Fruit fly (Drosophila melanogaster) whole organism, embryonic: ENCODE data around the gene Snx21.
A peak's percentile ranks its signal among the peaks of the same experiment; 100 is the strongest.

ENCODE experiments used
- Asciz ChIP-seq: fragments of 200-800 bp; sonication (Bioruptor generic); optimal IDR thresholded peaks from 2 replicates; lab custom pipeline; 2017; ENCODE audit warnings: missing biosample characterization, mild to moderate bottlenecking, missing genetic modification characterization, missing genetic modification reagents
- BtbVII ChIP-seq: fragments of 200-800 bp; sonication (Bioruptor generic); optimal IDR thresholded peaks from 3 replicates; lab custom pipeline; 2017; ENCODE audit warnings: missing biosample characterization, mild to moderate bottlenecking, missing genetic modification characterization
- CG10147 ChIP-seq: fragments of 200-800 bp; sonication (Bioruptor generic); optimal IDR thresholded peaks from 2 replicates; lab custom pipeline; 2019; ENCODE audit warnings: missing biosample characterization, mild to moderate bottlenecking, missing genetic modification characterization, moderate library complexity
- CG10543 ChIP-seq: fragments of 200-800 bp; sonication (Bioruptor generic); optimal IDR thresholded peaks from 3 replicates; lab custom pipeline; 2017; ENCODE audit warnings: missing biosample characterization, mild to moderate bottlenecking, missing genetic modification characterization, moderate library complexity
- CG12659 ChIP-seq: fragments of 200-800 bp; sonication (Bioruptor generic); optimal IDR thresholded peaks from 3 replicates; lab custom pipeline; 2017; ENCODE audit warnings: mild to moderate bottlenecking, missing biosample characterization, missing genetic modification reagents, missing genetic modification characterization
- CG13296 ChIP-seq: fragments of 200-800 bp; sonication (Bioruptor generic); optimal IDR thresholded peaks from 3 replicates; lab custom pipeline; 2018; ENCODE audit warnings: missing biosample characterization, mild to moderate bottlenecking, missing genetic modification characterization
- CG14860 ChIP-seq: fragments of 200-800 bp; sonication (Bioruptor generic); IDR thresholded peaks from 3 replicates; pipeline ENCODE4 v1.3.6; 2022; ENCODE audit warnings: missing biosample characterization, missing genetic modification characterization; ENCODE audit not compliant: partially characterized antibody
- CG1603 ChIP-seq: fragments of 200-800 bp; sonication (Bioruptor generic); optimal IDR thresholded peaks from 2 replicates; lab custom pipeline; 2019; ENCODE audit warnings: missing biosample characterization, mild to moderate bottlenecking, missing genetic modification characterization, moderate library complexity
- CG17385 ChIP-seq: fragments of 200-800 bp; sonication (Bioruptor generic); optimal IDR thresholded peaks from 3 replicates; lab custom pipeline; 2018; ENCODE audit warnings: missing biosample characterization, mild to moderate bottlenecking, missing genetic modification characterization
- CG2129 ChIP-seq: fragments of 200-800 bp; sonication (Bioruptor generic); IDR thresholded peaks from 2 replicates; pipeline ENCODE4 v1.3.6; 2022; ENCODE audit warnings: missing biosample characterization, missing genetic modification characterization; ENCODE audit not compliant: partially characterized antibody
- CG2712 ChIP-seq: fragments of 200-800 bp; optimal IDR thresholded peaks from 3 replicates; lab custom pipeline; 2019; ENCODE audit warnings: missing biosample characterization, mild to moderate bottlenecking, missing genetic modification characterization, moderate library complexity
- CG32532 ChIP-seq: fragments of 200-800 bp; sonication (Bioruptor generic); IDR thresholded peaks from 2 replicates; pipeline ENCODE4 v1.3.6; 2022; ENCODE audit warnings: missing biosample characterization, missing genetic modification characterization
- CG34376 ChIP-seq: fragments of 200-800 bp; sonication (Bioruptor generic); optimal IDR thresholded peaks from 2 replicates; lab custom pipeline; 2018; ENCODE audit warnings: missing biosample characterization, mild to moderate bottlenecking, missing genetic modification characterization
- CG34422 ChIP-seq: fragments of 200-800 bp; sonication (Bioruptor generic); IDR thresholded peaks from 3 replicates; pipeline ENCODE4 v1.3.6; 2022; ENCODE audit warnings: missing biosample characterization, missing genetic modification characterization
- CG4282 ChIP-seq: fragments of 200-800 bp; sonication (Bioruptor generic); optimal IDR thresholded peaks from 2 replicates; lab custom pipeline; 2016; ENCODE audit warnings: missing biosample characterization, missing genetic modification characterization
- CG4617 ChIP-seq: fragments of 200-800 bp; sonication (Bioruptor generic); optimal IDR thresholded peaks from 3 replicates; lab custom pipeline; 2016; ENCODE audit warnings: missing biosample characterization, missing genetic modification characterization, borderline replicate concordance
- CG8290 ChIP-seq, 3 experiments: fragments of 200-800 bp; sonication (Bioruptor generic); optimal IDR thresholded peaks; 2 replicates each; lab custom pipeline; 2016 to 2019; ENCODE audit warnings: missing biosample characterization in 3 of 3, missing genetic modification characterization in 3 of 3, mild to moderate bottlenecking in 2 of 3, moderate library complexity in 1 of 3
- CG8924 ChIP-seq: fragments of 200-800 bp; optimal IDR thresholded peaks from 3 replicates; lab custom pipeline; 2019; ENCODE audit warnings: missing biosample characterization, mild to moderate bottlenecking, missing genetic modification characterization, moderate library complexity
- CG9437 ChIP-seq: fragments of 200-800 bp; sonication (Bioruptor generic); optimal IDR thresholded peaks from 2 replicates; lab custom pipeline; 2018; ENCODE audit warnings: missing biosample characterization, mild to moderate bottlenecking, missing genetic modification characterization
- CG9932 ChIP-seq: fragments of 200-800 bp; sonication (Bioruptor generic); IDR thresholded peaks from 2 replicates; pipeline ENCODE4 v1.3.6; 2022; ENCODE audit warnings: missing biosample characterization, missing genetic modification characterization
- CkIIα-i1 ChIP-seq: fragments of 200-800 bp; sonication (Bioruptor generic); IDR thresholded peaks from 2 replicates; pipeline ENCODE4 v1.3.6; 2022; ENCODE audit warnings: missing biosample characterization, missing genetic modification characterization
- D19A ChIP-seq: fragments of 200-800 bp; optimal IDR thresholded peaks from 3 replicates; lab custom pipeline; 2019; ENCODE audit warnings: missing biosample characterization, mild to moderate bottlenecking, missing genetic modification characterization, moderate library complexity
- Doc3 ChIP-seq: fragments of 200-800 bp; sonication (Bioruptor generic); IDR thresholded peaks from 3 replicates; pipeline ENCODE4 v1.3.6; 2022; ENCODE audit warnings: missing biosample characterization, missing genetic modification characterization; ENCODE audit not compliant: partially characterized antibody
- Dp ChIP-seq: fragments of 200-800 bp; sonication (Bioruptor generic); optimal IDR thresholded peaks from 2 replicates; lab custom pipeline; 2018; ENCODE audit warnings: missing biosample characterization, mild to moderate bottlenecking, missing genetic modification characterization, moderate library complexity
- E2f2 ChIP-seq: fragments of 200-800 bp; sonication (Bioruptor generic); IDR thresholded peaks from 2 replicates; pipeline ENCODE4 v1.3.6; 2022; ENCODE audit warnings: missing biosample characterization, missing genetic modification characterization
- ERR ChIP-seq: fragments of 200-800 bp; sonication (Bioruptor generic); optimal IDR thresholded peaks from 2 replicates; lab custom pipeline; 2016; ENCODE audit warnings: missing biosample characterization, missing genetic modification characterization
- Fer1 ChIP-seq: fragments of 200-800 bp; sonication (Bioruptor generic); optimal IDR thresholded peaks from 2 replicates; lab custom pipeline; 2017; ENCODE audit warnings: missing biosample characterization, mild to moderate bottlenecking, missing genetic modification characterization
- Fer3 ChIP-seq: fragments of 200-800 bp; sonication (Bioruptor generic); optimal IDR thresholded peaks from 2 replicates; lab custom pipeline; 2018; ENCODE audit warnings: missing biosample characterization, mild to moderate bottlenecking, missing genetic modification characterization, moderate library complexity
- HLH3B ChIP-seq: fragments of 200-800 bp; sonication (Bioruptor generic); IDR thresholded peaks from 2 replicates; pipeline ENCODE4 v1.3.6; 2022; ENCODE audit warnings: missing biosample characterization, missing genetic modification characterization
- Nf-YC ChIP-seq: fragments of 200-800 bp; optimal IDR thresholded peaks from 3 replicates; lab custom pipeline; 2019; ENCODE audit warnings: missing biosample characterization, mild to moderate bottlenecking, missing genetic modification characterization, moderate library complexity
- Opbp ChIP-seq: fragments of 200-800 bp; sonication (Bioruptor generic); IDR thresholded peaks from 3 replicates; pipeline ENCODE4 v1.3.6; 2022; ENCODE audit warnings: missing biosample characterization, missing genetic modification characterization; ENCODE audit not compliant: partially characterized antibody
- Sry-δ ChIP-seq: fragments of 200-800 bp; sonication (Bioruptor generic); optimal IDR thresholded peaks from 2 replicates; lab custom pipeline; 2016; ENCODE audit warnings: missing biosample characterization, missing genetic modification characterization
- bsh ChIP-seq, 2 experiments: fragments of 200-800 bp; sonication (Bioruptor generic); optimal IDR thresholded peaks; 2 replicates each; lab custom pipeline; 2017 to 2018; ENCODE audit warnings: mild to moderate bottlenecking in 2 of 2, missing biosample characterization in 2 of 2, missing genetic modification characterization in 2 of 2, moderate library complexity in 1 of 2
- crp ChIP-seq, 2 experiments: fragments of 200-800 bp; sonication (Bioruptor generic); optimal IDR thresholded peaks; 2 replicates in 1 of 2; 3 replicates in 1 of 2; lab custom pipeline; 2017; ENCODE audit warnings: missing biosample characterization in 2 of 2, missing genetic modification characterization in 2 of 2, mild to moderate bottlenecking in 1 of 2, moderate library complexity in 1 of 2
- dati ChIP-seq: fragments of 200-800 bp; sonication (Bioruptor generic); IDR thresholded peaks from 2 replicates; pipeline ENCODE4 v1.3.6; 2022; ENCODE audit warnings: missing biosample characterization, missing genetic modification characterization
- eyg ChIP-seq: fragments of 200-800 bp; sonication (Bioruptor generic); optimal IDR thresholded peaks from 3 replicates; lab custom pipeline; 2016; ENCODE audit warnings: missing biosample characterization, missing genetic modification characterization
- hb ChIP-seq: fragments of 200-800 bp; sonication (Bioruptor generic); IDR thresholded peaks from 3 replicates; pipeline ENCODE4 v1.3.6; 2022; ENCODE audit warnings: missing biosample characterization, missing genetic modification characterization; ENCODE audit not compliant: partially characterized antibody
- inv ChIP-seq: fragments of 200-800 bp; sonication (Bioruptor generic); IDR thresholded peaks from 2 replicates; pipeline ENCODE4 v1.3.6; 2022; ENCODE audit warnings: missing biosample characterization, missing genetic modification characterization; ENCODE audit not compliant: partially characterized antibody
- knrl ChIP-seq: fragments of 200-800 bp; sonication (Bioruptor generic); IDR thresholded peaks from 3 replicates; pipeline ENCODE4 v1.3.6; 2022; ENCODE audit warnings: missing biosample characterization, missing genetic modification characterization; ENCODE audit not compliant: partially characterized antibody
- mam ChIP-seq: fragments of 200-800 bp; sonication (Bioruptor generic); optimal IDR thresholded peaks from 3 replicates; lab custom pipeline; 2016; ENCODE audit warnings: missing biosample characterization, missing genetic modification characterization
- phol ChIP-seq: fragments of 200-800 bp; sonication (Bioruptor generic); optimal IDR thresholded peaks from 3 replicates; lab custom pipeline; 2018; ENCODE audit warnings: missing biosample characterization, mild to moderate bottlenecking, missing genetic modification characterization, moderate library complexity
- pzg ChIP-seq: fragments of 200-800 bp; sonication (Bioruptor generic); optimal IDR thresholded peaks from 3 replicates; lab custom pipeline; 2018; ENCODE audit warnings: missing biosample characterization, mild to moderate bottlenecking, missing genetic modification characterization, moderate library complexity
- sens ChIP-seq: fragments of 200-800 bp; sonication (Bioruptor generic); peaks from one replicate; lab custom pipeline; 2016; ENCODE audit warnings: missing biosample characterization, missing genetic modification characterization
- sna ChIP-seq: fragments of 200-800 bp; sonication (Bioruptor generic); IDR thresholded peaks from 2 replicates; pipeline ENCODE4 v1.3.6; 2022; ENCODE audit warnings: missing biosample characterization, missing genetic modification characterization; ENCODE audit not compliant: partially characterized antibody
- trem ChIP-seq: fragments of 200-800 bp; optimal IDR thresholded peaks from 3 replicates; lab custom pipeline; 2019; ENCODE audit warnings: missing biosample characterization, mild to moderate bottlenecking, missing genetic modification characterization, moderate library complexity
- ttk ChIP-seq: fragments of 200-800 bp; sonication (Bioruptor generic); IDR thresholded peaks from 2 replicates; pipeline ENCODE4 v2.1.2; 2022; ENCODE audit warnings: missing biosample characterization, missing genetic modification characterization
- unc-4 ChIP-seq: fragments of 200-800 bp; sonication (Bioruptor generic); IDR thresholded peaks from 2 replicates; pipeline ENCODE4 v1.3.6; 2022; ENCODE audit warnings: missing biosample characterization, missing genetic modification characterization; ENCODE audit not compliant: partially characterized antibody

The Snx21 gene

DNA sequence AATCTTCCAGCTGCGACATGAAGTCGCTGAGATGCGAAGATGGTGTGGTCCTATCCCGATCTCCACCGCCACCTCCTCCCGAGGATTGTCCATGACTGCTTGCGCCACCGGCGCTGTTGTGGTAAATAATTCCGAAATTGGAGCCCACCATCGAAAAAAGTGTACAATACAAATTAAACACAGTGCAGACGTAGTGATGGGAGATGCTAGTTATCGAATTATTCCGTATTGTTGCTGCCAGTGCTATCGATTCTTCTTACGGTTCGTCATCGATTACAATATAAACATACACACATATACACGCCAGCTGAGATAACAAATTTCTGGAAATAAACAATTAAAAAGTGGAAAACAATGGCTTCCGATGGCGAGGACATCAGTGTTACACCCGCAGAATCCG lies 2.2 kb upstream of the Snx21 start, which contains the start of the genes Taf10b and Taf10 (continued):
- peak; percentile 71 for TF ChIP-seq CG9437 (GFP tag; lab: Kevin White, UChicago)
- peak; percentile 71 for TF ChIP-seq CG4617
- TF ChIP-seq Opbp, result peak; percentile 90
- TF ChIP-seq CG2129 (GFP tag; lab: Robert Waterston, UW), result peak; percentile 50
- peak; percentile 93 for TF ChIP-seq Sry-δ (GFP tag; lab: Kevin White, UChicago)
- TF ChIP-seq CG8290 (GFP tag; optimal IDR thresholded peaks at IDR 0.05; lab: Kevin White, UChicago), result no peak
- TF ChIP-seq CG8290 (tag; optimal IDR thresholded peaks at IDR 0.05; lab: Kevin White, UChicago), result peak in 1 of 2 experiments; percentile 55
- peak; percentile 62 for TF ChIP-seq CG1603 (tag; lab: Kevin White, UChicago)
- peak; percentile 76 for TF ChIP-seq CG34376 (GFP tag; lab: Kevin White, UChicago)
- peak; percentile 47 for TF ChIP-seq D19A (tag; lab: Kevin White, UChicago)
- peak; percentile 40 for TF ChIP-seq sens
- 0 out of 2 replicates have a peak, but pooled peaks have one; percentile 12 for TF ChIP-seq CG32532 (GFP tag; lab: Robert Waterston, UW)
- TF ChIP-seq knrl (GFP tag; lab: Robert Waterston, UW), result peak; percentile 61; the same call in 2 of the 3 replicates
- TF ChIP-seq crp (GFP tag; optimal IDR thresholded peaks at IDR 0.05; lab: Kevin White, UChicago), result peak in 1 of 2 experiments; percentile 75
- no peak for TF ChIP-seq CG4282 (GFP tag; lab: Kevin White, UChicago)
- no peak for TF ChIP-seq eyg (GFP tag; lab: Kevin White, UChicago)
- TF ChIP-seq CkIIα-i1 (GFP tag; lab: Robert Waterston, UW), result no peak
- TF ChIP-seq unc-4 (GFP tag; lab: Robert Waterston, UW), result peak; percentile 87
- TF ChIP-seq bsh (GFP tag; optimal IDR thresholded peaks at IDR 0.05; lab: Kevin White, UChicago), result peak in 1 of 2 experiments; percentile 3
- TF ChIP-seq CG9932 (GFP tag; lab: Robert Waterston, UW), result peak; percentile 41; the same call in 1 of the 2 replicates
- TF ChIP-seq sna (GFP tag; lab: Robert Waterston, UW), result peak; percentile 83
- peak; percentile 45 for TF ChIP-seq Dp
- TF ChIP-seq CG10147 (GFP tag; lab: Kevin White, UChicago), result peak; percentile 15
- peak; percentile 36 for TF ChIP-seq Nf-YC (tag; lab: Kevin White, UChicago)
- TF ChIP-seq CG34422 (GFP tag; lab: Robert Waterston, UW), result peak; percentile 56; the same call in 2 of the 3 replicates
- TF ChIP-seq CG14860, result peak; percentile 73
- peak; percentile 64 for TF ChIP-seq E2f2 (GFP tag; lab: Robert Waterston, UW)
- TF ChIP-seq CG2712, result peak; percentile 21
- TF ChIP-seq trem (tag; lab: Kevin White, UChicago), result peak; percentile 69
- peak; percentile 6 for TF ChIP-seq ERR
- peak; percentile 1 for TF ChIP-seq BtbVII (GFP tag; lab: Kevin White, UChicago)
- no peak for TF ChIP-seq Asciz (GFP tag; lab: Kevin White, UChicago)
- TF ChIP-seq phol (tag; lab: Kevin White, UChicago), result peak; percentile 1
- 0 out of 2 replicates have a peak, but pooled peaks have one; percentile 11 for TF ChIP-seq dati (GFP tag; lab: Robert Waterston, UW)
- TF ChIP-seq CG17385 (GFP tag; lab: Kevin White, UChicago), result peak; percentile 4
- peak; percentile 41 for TF ChIP-seq CG13296 (GFP tag; lab: Kevin White, UChicago)
- no peak for TF ChIP-seq ttk (GFP tag; lab: Robert Waterston, UW)
- TF ChIP-seq mam (GFP tag; lab: Kevin White, UChicago), result no peak
- TF ChIP-seq Doc3 (GFP tag; lab: Robert Waterston, UW), result peak; percentile 65; the same call in 2 of the 3 replicates
- peak; percentile 79; the same call in 2 of the 3 replicates for TF ChIP-seq hb (GFP tag; lab: Robert Waterston, UW)
- TF ChIP-seq CG10543 (GFP tag; lab: Kevin White, UChicago), result peak; percentile 4
- peak; percentile 57 for TF ChIP-seq Fer1 (GFP tag; lab: Kevin White, UChicago)
- TF ChIP-seq CG8924 (tag; lab: Kevin White, UChicago), result peak; percentile 59
- peak; percentile 76 for TF ChIP-seq pzg
- peak; percentile 66 for TF ChIP-seq CG12659 (GFP tag; lab: Kevin White, UChicago)
- 0 out of 2 replicates have a peak, but pooled peaks have one; percentile 24 for TF ChIP-seq HLH3B
- no peak for TF ChIP-seq Fer3
- TF ChIP-seq inv (GFP tag; lab: Robert Waterston, UW), result peak; percentile 63
